Fruit fly (Drosophila melanogaster): Measurements from ENCODE around the gene Vha100-4.

The Vha100-4 gene

DNA sequence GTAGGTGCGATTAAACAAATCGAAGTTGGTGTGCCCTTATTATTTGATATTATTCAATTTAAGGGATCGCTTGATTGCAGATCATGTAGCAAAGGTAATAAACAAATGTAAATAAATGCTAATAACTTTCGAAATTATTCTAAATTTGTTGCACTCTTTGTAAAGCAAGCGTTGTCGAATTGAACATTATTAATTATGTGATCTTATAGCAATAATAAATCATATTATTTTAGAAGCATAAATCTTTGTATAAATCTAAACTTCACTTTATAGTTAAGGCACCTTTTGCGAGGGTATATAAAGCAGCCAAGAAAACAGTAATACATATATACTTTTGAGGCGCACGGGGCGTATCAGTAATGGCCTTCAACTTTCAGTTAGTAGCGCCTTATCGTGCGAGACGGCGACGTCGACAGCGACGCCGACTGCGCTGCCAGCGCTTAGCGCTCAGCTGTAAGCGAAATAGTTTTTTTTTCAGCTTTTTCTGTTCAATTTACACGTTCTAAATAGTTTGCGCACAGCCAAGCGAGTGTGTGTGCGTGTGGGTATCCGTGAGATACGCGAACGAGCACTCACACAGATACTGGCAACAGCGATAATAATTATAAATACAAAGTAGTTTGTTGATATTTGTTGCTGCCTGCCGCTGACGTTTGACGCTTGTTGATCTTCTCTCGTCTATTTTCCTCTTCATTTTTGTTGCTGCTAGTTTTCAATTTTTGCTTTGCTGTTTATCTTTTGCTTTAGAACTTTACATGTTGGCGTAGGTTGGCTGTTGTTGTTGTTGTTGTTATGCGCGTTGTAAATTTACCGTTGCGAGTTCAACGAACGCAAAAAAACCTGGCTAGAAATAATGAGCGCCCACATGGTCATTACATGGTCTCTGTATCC lies 49.5 kb upstream of the Vha100-4 start (continued):
- TF ChIP-seq ind (GFP tag; optimal IDR thresholded peaks at IDR 0.05) (peak; percentile 46), H15 (GFP tag; IDR thresholded peaks at IDR 0.05) (no peak), CG12659 (GFP tag; optimal IDR thresholded peaks at IDR 0.05) (peak; percentile 50), br (optimal IDR thresholded peaks at IDR 0.05) (no peak), mld (GFP tag; IDR thresholded peaks at IDR 0.05; ENCODE audit: partially characterized antibody) (no peak), CHES-1-like (GFP tag; optimal IDR thresholded peaks at IDR 0.05) (peak; percentile 62), HmgZ (tag; optimal IDR thresholded peaks at IDR 0.05) (peak; percentile 62), Fer1 (GFP tag; optimal IDR thresholded peaks at IDR 0.05) (peak; percentile 55), ttk (GFP tag; IDR thresholded peaks at IDR 0.05) (no peak), CG30403 (GFP tag; optimal IDR thresholded peaks at IDR 0.05) (peak; percentile 55), CG13624 (GFP tag; optimal IDR thresholded peaks at IDR 0.05) (peak; percentile 13), pita (GFP tag; optimal IDR thresholded peaks at IDR 0.05) (no peak), onecut (GFP tag; IDR thresholded peaks at IDR 0.05) (peak; percentile 16; the same call in 1 of the 2 replicates), ato (GFP tag; IDR thresholded peaks at IDR 0.05; ENCODE audit: partially characterized antibody) (no peak), Ada2b (GFP tag; IDR thresholded peaks at IDR 0.05) (no peak), slp2 (GFP tag; optimal IDR thresholded peaks at IDR 0.05) (peak; percentile 9), CG4328 (GFP tag; optimal IDR thresholded peaks at IDR 0.05) (peak; percentile 71), Scr (GFP tag; IDR thresholded peaks at IDR 0.05; ENCODE audit: partially characterized antibody) (no peak), Dad (GFP tag; optimal IDR thresholded peaks at IDR 0.05) (no peak), cwo (GFP tag; optimal IDR thresholded peaks at IDR 0.05) (peak; percentile 77), C15 (GFP tag; IDR thresholded peaks at IDR 0.05) (no peak), Atf-2 (GFP tag; optimal IDR thresholded peaks at IDR 0.05) (no peak), jigr1 (GFP tag; IDR thresholded peaks at IDR 0.05) (0 out of 3 replicates have a peak, but pooled peaks have one; percentile 16), CG9437 (GFP tag; optimal IDR thresholded peaks at IDR 0.05) (peak; percentile 39), E2f2 (GFP tag; IDR thresholded peaks at IDR 0.05) (peak; percentile 19; the same call in 1 of the 2 replicates), Blimp-1 (GFP tag; optimal IDR thresholded peaks at IDR 0.05) (peak; percentile 45), Dp (GFP tag; optimal IDR thresholded peaks at IDR 0.05) (no peak), Sox100B (GFP tag; optimal IDR thresholded peaks at IDR 0.05) (peak; percentile 48), row (GFP tag; IDR thresholded peaks at IDR 0.05) (peak; percentile 80), CG3847 (GFP tag; IDR thresholded peaks at IDR 0.05) (peak; percentile 39), CG34422 (GFP tag; IDR thresholded peaks at IDR 0.05) (no peak), CG4730 (GFP tag; IDR thresholded peaks at IDR 0.05) (no peak), CG17361 (GFP tag; IDR thresholded peaks at IDR 0.05) (peak; percentile 62), CG12299 (tag; optimal IDR thresholded peaks at IDR 0.05) (peak; percentile 44), CG3281 (GFP tag; optimal IDR thresholded peaks at IDR 0.05) (peak; percentile 78), D19B (GFP tag; optimal IDR thresholded peaks at IDR 0.05) (peak; percentile 69), CG2678 (tag; optimal IDR thresholded peaks at IDR 0.05) (peak; percentile 81), Hr51 (GFP tag; optimal IDR thresholded peaks at IDR 0.05) (peak in 1 of 2 experiments; percentile 69), CG2116 (GFP tag; optimal IDR thresholded peaks at IDR 0.05) (no peak), CG2889 (GFP tag; IDR thresholded peaks at IDR 0.05) (0 out of 3 replicates have a peak, but pooled peaks have one; percentile 24), Drgx (GFP tag; IDR thresholded peaks at IDR 0.05) (peak; percentile 18; the same call in 1 of the 2 replicates), CG9876 (GFP tag; optimal IDR thresholded peaks at IDR 0.05) (peak; percentile 33), usp (GFP tag; optimal IDR thresholded peaks at IDR 0.05) (no peak), CG6854 (GFP tag; optimal IDR thresholded peaks at IDR 0.05) (no peak), HHEX (GFP tag; optimal IDR thresholded peaks at IDR 0.05) (peak; percentile 62), Hr39 (optimal IDR thresholded peaks at IDR 0.05) (no peak), Dfd (GFP tag; optimal IDR thresholded peaks at IDR 0.05) (no peak), Myb (GFP tag; optimal IDR thresholded peaks at IDR 0.05) (no peak), Sox102F (GFP tag; optimal IDR thresholded peaks at IDR 0.05) (peak; percentile 33)

Data from whole organism, embryonic.